Fruit fly (Drosophila melanogaster): Measurements from ENCODE around the gene CG13390.

- no peak for TF ChIP-seq kay (GFP tag; ENCODE audit: borderline replicate concordance)
- no peak for TF ChIP-seq tj (GFP tag; optimal IDR thresholded peaks at IDR 0.05)
- no peak for TF ChIP-seq pad (GFP tag; optimal IDR thresholded peaks at IDR 0.05)
- no peak for TF ChIP-seq CG14711 (tag; optimal IDR thresholded peaks at IDR 0.05)
- TF ChIP-seq CG1620 (GFP tag; optimal IDR thresholded peaks at IDR 0.05) = no peak
- TF ChIP-seq cic (GFP tag; optimal IDR thresholded peaks at IDR 0.05) = no peak
- no peak for TF ChIP-seq ovo (GFP tag; optimal IDR thresholded peaks at IDR 0.05)
- TF ChIP-seq CG5204 (GFP tag; optimal IDR thresholded peaks at IDR 0.05) = no peak
- TF ChIP-seq toe (GFP tag; optimal IDR thresholded peaks at IDR 0.05) = no peak
- TF ChIP-seq Hr96 (GFP tag; optimal IDR thresholded peaks at IDR 0.05) = no peak
Observed at dm6 chr2L:8424662-8425208, 48.1 kb upstream of the CG13390 start.

All from whole organism, adult.